Fruit fly (Drosophila melanogaster) whole organism, adult: Measurements from ENCODE around the gene eIF3d1.

Source experiments
- CG11617 ChIP-seq: fragments of 200-800 bp; sonication (Bioruptor generic); optimal IDR thresholded peaks from 2 replicates; lab custom pipeline; 2017; ENCODE audit warnings: mild to moderate bottlenecking, missing biosample characterization, missing genetic modification reagents, missing genetic modification characterization
- CG12768 ChIP-seq: fragments of 200-800 bp; sonication (Bioruptor generic); optimal IDR thresholded peaks from 2 replicates; lab custom pipeline; 2017; ENCODE audit warnings: missing biosample characterization, missing genetic modification characterization, mild to moderate bottlenecking, moderate library complexity, missing genetic modification reagents
- CG14711 ChIP-seq: fragments of 200-800 bp; sonication (Bioruptor generic); optimal IDR thresholded peaks from 2 replicates; lab custom pipeline; 2018; ENCODE audit warnings: missing biosample characterization, mild to moderate bottlenecking, missing genetic modification characterization, moderate library complexity
- CG1620 ChIP-seq: fragments of 200-800 bp; sonication (Bioruptor generic); optimal IDR thresholded peaks from 2 replicates; lab custom pipeline; 2016; ENCODE audit warnings: missing biosample characterization, missing genetic modification characterization
- CG33017 ChIP-seq: fragments of 200-800 bp; sonication (Bioruptor generic); optimal IDR thresholded peaks from 2 replicates; lab custom pipeline; 2018; ENCODE audit warnings: missing biosample characterization, mild to moderate bottlenecking, missing genetic modification characterization, moderate library complexity
- CG5204 ChIP-seq: fragments of 200-800 bp; sonication (Bioruptor generic); optimal IDR thresholded peaks from 2 replicates; lab custom pipeline; 2016; ENCODE audit warnings: missing biosample characterization, missing genetic modification characterization
- CG7045 ChIP-seq: fragments of 200-800 bp; sonication (Bioruptor generic); optimal IDR thresholded peaks from 2 replicates; lab custom pipeline; 2017; ENCODE audit warnings: missing biosample characterization, mild to moderate bottlenecking, missing genetic modification characterization
- CG7101 ChIP-seq: fragments of 200-800 bp; sonication (Bioruptor generic); optimal IDR thresholded peaks from 2 replicates; lab custom pipeline; 2018; ENCODE audit warnings: missing biosample characterization, mild to moderate bottlenecking, missing genetic modification characterization, moderate library complexity
- Clk ChIP-seq: fragments of 200-800 bp; sonication (Bioruptor generic); optimal IDR thresholded peaks from 2 replicates; lab custom pipeline; 2017; ENCODE audit warnings: missing biosample characterization, missing genetic modification characterization
- Crg-1 ChIP-seq: fragments of 200-800 bp; sonication (Bioruptor generic); optimal IDR thresholded peaks from 2 replicates; lab custom pipeline; 2016; ENCODE audit warnings: missing biosample characterization, missing genetic modification characterization
- Hr96 ChIP-seq: fragments of 200-800 bp; sonication (Bioruptor generic); optimal IDR thresholded peaks from 2 replicates; lab custom pipeline; 2016; ENCODE audit warnings: missing biosample characterization, missing genetic modification characterization
- Mnt ChIP-seq: fragments of 200-800 bp; sonication (Bioruptor generic); optimal IDR thresholded peaks from 2 replicates; lab custom pipeline; 2016; ENCODE audit warnings: missing biosample characterization, mild to moderate bottlenecking, missing genetic modification characterization
- bab1 ChIP-seq: fragments of 200-800 bp; sonication (Bioruptor generic); optimal IDR thresholded peaks from 3 replicates; lab custom pipeline; 2019; ENCODE audit warnings: missing biosample characterization, mild to moderate bottlenecking, missing genetic modification characterization, moderate library complexity
- cic ChIP-seq: fragments of 200-800 bp; sonication (Bioruptor generic); optimal IDR thresholded peaks from 2 replicates; lab custom pipeline; 2017; ENCODE audit warnings: missing biosample characterization, mild to moderate bottlenecking, missing genetic modification characterization, moderate library complexity
- cnc ChIP-seq, 2 experiments: fragments of >200 bp; optimal IDR thresholded peaks; 2 replicates each; lab custom pipeline; 2017
- kay ChIP-seq: fragments of 200-800 bp; sonication (Bioruptor generic); peaks from one replicate; lab custom pipeline; 2016; ENCODE audit warnings: missing biosample characterization, missing genetic modification characterization, borderline replicate concordance
- ovo ChIP-seq: fragments of 200-800 bp; sonication (Bioruptor generic); optimal IDR thresholded peaks from 2 replicates; lab custom pipeline; 2016; ENCODE audit warnings: missing biosample characterization, missing genetic modification characterization
- pad ChIP-seq: fragments of 200-800 bp; sonication (Bioruptor generic); optimal IDR thresholded peaks from 3 replicates; lab custom pipeline; 2017; ENCODE audit warnings: missing biosample characterization, missing genetic modification characterization, mild to moderate bottlenecking, moderate library complexity, missing genetic modification reagents
- tj ChIP-seq: fragments of 200-800 bp; sonication (Bioruptor generic); optimal IDR thresholded peaks from 3 replicates; lab custom pipeline; 2017; ENCODE audit warnings: missing biosample characterization, mild to moderate bottlenecking, missing genetic modification characterization, moderate library complexity
- toe ChIP-seq: fragments of 200-800 bp; sonication (Bioruptor generic); optimal IDR thresholded peaks from 2 replicates; lab custom pipeline; 2016; ENCODE audit warnings: missing biosample characterization, missing genetic modification characterization

Gene eIF3d1

dm6 chr3R:23673084-23673483 is 6.8 kb upstream of the eIF3d1 start:
- no peak for TF ChIP-seq cnc (optimal IDR thresholded peaks at IDR 0.05; lab: Kevin White, UChicago)
- no peak for TF ChIP-seq tj (GFP tag; lab: Kevin White, UChicago)
- no peak for TF ChIP-seq Crg-1 (GFP tag; lab: Kevin White, UChicago)
- TF ChIP-seq Hr96 (GFP tag; lab: Kevin White, UChicago) = no peak
- TF ChIP-seq pad (GFP tag; lab: Kevin White, UChicago) = no peak
- no peak for TF ChIP-seq ovo (GFP tag; lab: Kevin White, UChicago)
- no peak for TF ChIP-seq CG14711 (tag; lab: Kevin White, UChicago)
- TF ChIP-seq CG11617 = no peak
- no peak for TF ChIP-seq Clk (GFP tag; lab: Kevin White, UChicago)

DNA sequence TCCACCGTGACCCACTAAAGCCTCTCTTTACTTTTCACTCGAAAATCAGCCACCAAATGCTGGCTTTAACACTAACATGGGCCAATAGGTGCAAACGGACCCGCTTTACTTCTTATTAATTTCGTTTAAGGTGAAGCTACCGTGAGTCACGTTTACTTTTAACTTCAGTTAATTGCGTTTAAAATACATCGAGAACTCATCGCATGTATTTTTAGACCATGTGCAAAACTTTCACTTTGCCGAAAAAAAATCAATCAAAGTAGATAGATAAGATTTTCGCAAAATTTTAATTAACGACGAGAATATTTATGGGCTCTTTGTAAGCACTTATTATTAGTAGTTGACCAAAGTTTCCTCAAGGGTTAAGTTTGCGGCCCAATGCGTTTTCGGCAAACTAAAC is 5.5 kb upstream of the eIF3d1 start:
- no peak for TF ChIP-seq CG11617
- TF ChIP-seq Crg-1 (GFP tag; lab: Kevin White, UChicago) = no peak
- no peak for TF ChIP-seq pad (GFP tag; lab: Kevin White, UChicago)
- TF ChIP-seq CG7045 (GFP tag; lab: Kevin White, UChicago) = no peak
- no peak for TF ChIP-seq CG33017 (tag; lab: Kevin White, UChicago)
- TF ChIP-seq bab1 = no peak
- TF ChIP-seq tj (GFP tag; lab: Kevin White, UChicago) = no peak

- TF ChIP-seq CG1620 = no peak
- TF ChIP-seq tj (GFP tag; lab: Kevin White, UChicago) = no peak
- TF ChIP-seq kay (GFP tag; lab: Kevin White, UChicago) = peak; percentile 9
These were observed 4.2 kb upstream of the eIF3d1 start for dm6 chr3R:23675646-23676045.

DNA sequence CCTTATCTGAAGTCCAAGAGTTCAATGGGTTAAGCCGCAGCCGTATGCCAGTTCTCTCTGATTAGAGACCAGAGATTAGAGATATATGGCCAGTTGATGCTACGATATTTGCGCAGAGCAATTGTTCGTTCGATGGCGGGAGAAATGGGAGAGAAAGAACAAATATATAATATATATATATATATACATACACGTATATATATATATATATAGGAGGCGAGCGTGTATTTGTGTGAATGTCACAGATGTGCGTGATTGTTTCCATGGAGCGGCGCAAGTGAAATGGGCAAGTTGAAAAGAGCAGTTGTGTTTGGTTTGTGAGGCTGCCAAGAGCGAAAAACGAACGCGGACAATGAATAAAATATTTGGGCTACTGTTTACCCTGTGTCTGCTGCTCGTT is 2.8 kb upstream of the eIF3d1 start, which contains the start of gene GILT3:
Gene GILT3 (plus strand): TSS at position 301 of the 400 bp plus-strand sequence.
- TF ChIP-seq CG12768 (GFP tag; lab: Kevin White, UChicago) (no peak), CG1620 (no peak)

- TF ChIP-seq CG14711 (tag; lab: Kevin White, UChicago) (peak; percentile 90), CG11617 (peak; percentile 95), tj (GFP tag; lab: Kevin White, UChicago) (peak; percentile 94), CG1620 (peak; percentile 89), Hr96 (GFP tag; lab: Kevin White, UChicago) (peak; percentile 79), Clk (GFP tag; lab: Kevin White, UChicago) (peak; percentile 84), Crg-1 (GFP tag; lab: Kevin White, UChicago) (peak; percentile 79), cic (GFP tag; lab: Kevin White, UChicago) (peak; percentile 82), CG5204 (peak; percentile 85), CG7045 (GFP tag; lab: Kevin White, UChicago) (peak; percentile 95), CG7101 (tag; lab: Kevin White, UChicago) (peak; percentile 93), bab1 (peak; percentile 97), CG12768 (GFP tag; lab: Kevin White, UChicago) (peak; percentile 97), kay (GFP tag; lab: Kevin White, UChicago) (peak; percentile 95), Mnt (GFP tag; lab: Kevin White, UChicago) (peak; percentile 77), ovo (GFP tag; lab: Kevin White, UChicago) (peak; percentile 85), toe (GFP tag; lab: Kevin White, UChicago) (peak; percentile 81), pad (GFP tag; lab: Kevin White, UChicago) (peak; percentile 94), CG33017 (tag; lab: Kevin White, UChicago) (peak; percentile 89), cnc (optimal IDR thresholded peaks at IDR 0.05; lab: Kevin White, UChicago) (no peak)
These were observed 1.3 kb upstream of the eIF3d1 start, which contains the start of gene GILT2 for dm6 chr3R:23678349-23679193. TSS of gene GILT2 (plus strand) at chr3R:23678895.

- TF ChIP-seq CG5204 = no peak
- TF ChIP-seq toe (GFP tag; lab: Kevin White, UChicago) = no peak
- TF ChIP-seq bab1 = no peak
- no peak for TF ChIP-seq CG33017 (tag; lab: Kevin White, UChicago)
- no peak for TF ChIP-seq CG7045 (GFP tag; lab: Kevin White, UChicago)
- no peak for TF ChIP-seq CG1620
- TF ChIP-seq tj (GFP tag; lab: Kevin White, UChicago) = no peak
- no peak for TF ChIP-seq CG7101 (tag; lab: Kevin White, UChicago)
- no peak for TF ChIP-seq Crg-1 (GFP tag; lab: Kevin White, UChicago)
- no peak for TF ChIP-seq Mnt (GFP tag; lab: Kevin White, UChicago)
- no peak for TF ChIP-seq cic (GFP tag; lab: Kevin White, UChicago)
These were observed 2.4 kb downstream of the eIF3d1 start, which contains the start of gene CG16710 for dm6 chr3R:23682203-23682602. TSS of gene CG16710 (plus strand) at chr3R:23682503.

DNA sequence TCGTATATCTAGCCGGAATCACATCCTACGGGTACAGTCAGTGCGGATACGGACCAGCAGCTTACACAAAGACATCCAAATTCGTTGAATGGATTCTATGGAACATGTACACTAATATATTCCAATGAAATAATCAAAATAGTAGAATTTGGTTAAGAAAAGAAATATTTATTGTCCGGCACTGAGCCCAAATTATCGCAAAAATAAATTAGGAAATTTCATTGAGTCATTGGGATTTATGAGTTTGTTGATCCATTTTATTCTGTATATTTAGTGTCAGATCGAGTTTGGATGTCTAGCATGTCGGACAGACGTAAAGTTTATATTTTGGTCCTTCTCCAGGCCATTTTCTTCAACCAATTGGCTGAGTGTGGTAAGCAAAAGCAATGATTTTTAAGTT is 3.9 kb downstream of the eIF3d1 start, which contains the start of gene CG18754:
Gene CG18754 (plus strand): TSS at position 301 of the 400 bp plus-strand sequence.
- no peak for TF ChIP-seq cnc (optimal IDR thresholded peaks at IDR 0.05; lab: Kevin White, UChicago)
- TF ChIP-seq bab1 = no peak
- TF ChIP-seq CG12768 (GFP tag; lab: Kevin White, UChicago) = no peak
- TF ChIP-seq tj (GFP tag; lab: Kevin White, UChicago) = no peak
- no peak for TF ChIP-seq CG14711 (tag; lab: Kevin White, UChicago)
- TF ChIP-seq toe (GFP tag; lab: Kevin White, UChicago) = no peak
- TF ChIP-seq CG7101 (tag; lab: Kevin White, UChicago) = no peak
- TF ChIP-seq CG1620 = no peak
- TF ChIP-seq CG11617 = no peak
- no peak for TF ChIP-seq Mnt (GFP tag; lab: Kevin White, UChicago)
- TF ChIP-seq Hr96 (GFP tag; lab: Kevin White, UChicago) = no peak
- no peak for TF ChIP-seq pad (GFP tag; lab: Kevin White, UChicago)
- TF ChIP-seq cic (GFP tag; lab: Kevin White, UChicago) = no peak
- no peak for TF ChIP-seq ovo (GFP tag; lab: Kevin White, UChicago)
- no peak for TF ChIP-seq CG5204
- no peak for TF ChIP-seq Clk (GFP tag; lab: Kevin White, UChicago)
